Fruit fly (Drosophila melanogaster) whole organism, embryonic: ENCODE measurements around the gene CG2124.

Experiments used
- BEAF-32 ChIP-seq: fragments of 200-800 bp; sonication (Bioruptor generic); optimal IDR thresholded peaks from 3 replicates; lab custom pipeline; 2017; ENCODE audit warnings: missing biosample characterization, missing genetic modification characterization, mild to moderate bottlenecking, moderate library complexity, missing genetic modification reagents
- BtbVII ChIP-seq: fragments of 200-800 bp; sonication (Bioruptor generic); optimal IDR thresholded peaks from 3 replicates; lab custom pipeline; 2017; ENCODE audit warnings: missing biosample characterization, mild to moderate bottlenecking, missing genetic modification characterization
- CG10147 ChIP-seq: fragments of 200-800 bp; sonication (Bioruptor generic); optimal IDR thresholded peaks from 2 replicates; lab custom pipeline; 2019; ENCODE audit warnings: missing biosample characterization, mild to moderate bottlenecking, missing genetic modification characterization, moderate library complexity
- CG10366 ChIP-seq: fragments of 200-800 bp; sonication (Bioruptor generic); IDR thresholded peaks from 2 replicates; pipeline ENCODE4 v1.3.6; 2022; ENCODE audit warnings: missing biosample characterization, missing genetic modification characterization
- CG10431 ChIP-seq: fragments of 200-800 bp; sonication (Bioruptor generic); optimal IDR thresholded peaks from 3 replicates; lab custom pipeline; 2018; ENCODE audit warnings: missing biosample characterization, mild to moderate bottlenecking, missing genetic modification characterization
- CG10979 ChIP-seq: fragments of 200-800 bp; sonication (Bioruptor generic); optimal IDR thresholded peaks from 2 replicates; lab custom pipeline; 2018; ENCODE audit warnings: missing biosample characterization, mild to moderate bottlenecking, missing genetic modification characterization, moderate library complexity
- CG12769 ChIP-seq: fragments of 200-800 bp; sonication (Bioruptor generic); optimal IDR thresholded peaks from 2 replicates; lab custom pipeline; 2019; ENCODE audit warnings: missing biosample characterization, mild to moderate bottlenecking, missing genetic modification characterization, moderate library complexity
- CG13287 ChIP-seq: fragments of 200-800 bp; sonication (Bioruptor generic); IDR thresholded peaks from 2 replicates; pipeline ENCODE4 v1.3.6; 2022; ENCODE audit warnings: missing biosample characterization, missing genetic modification characterization; ENCODE audit not compliant: partially characterized antibody
- CG13296 ChIP-seq: fragments of 200-800 bp; sonication (Bioruptor generic); optimal IDR thresholded peaks from 3 replicates; lab custom pipeline; 2018; ENCODE audit warnings: missing biosample characterization, mild to moderate bottlenecking, missing genetic modification characterization
- CG13624 ChIP-seq: fragments of 200-800 bp; sonication (Bioruptor generic); optimal IDR thresholded peaks from 2 replicates; lab custom pipeline; 2016; ENCODE audit warnings: missing biosample characterization, missing genetic modification characterization
- CG13894 ChIP-seq: fragments of 200-800 bp; sonication (Bioruptor generic); optimal IDR thresholded peaks from 3 replicates; lab custom pipeline; 2018; ENCODE audit warnings: missing biosample characterization, mild to moderate bottlenecking, missing genetic modification characterization, moderate library complexity
- CG14441 ChIP-seq: fragments of 200-800 bp; sonication (Bioruptor generic); IDR thresholded peaks from 2 replicates; pipeline ENCODE4 v1.3.6; 2022; ENCODE audit warnings: missing biosample characterization, missing genetic modification characterization
- CG18262 ChIP-seq: fragments of 200-800 bp; optimal IDR thresholded peaks from 3 replicates; lab custom pipeline; 2019; ENCODE audit warnings: missing biosample characterization, mild to moderate bottlenecking, missing genetic modification characterization, moderate library complexity
- CG30403 ChIP-seq: fragments of 200-800 bp; sonication (Bioruptor generic); optimal IDR thresholded peaks from 3 replicates; lab custom pipeline; 2016; ENCODE audit warnings: missing biosample characterization, missing genetic modification characterization
- CG3407 ChIP-seq: fragments of 200-800 bp; sonication (Bioruptor generic); optimal IDR thresholded peaks from 2 replicates; lab custom pipeline; 2018; ENCODE audit warnings: missing biosample characterization, mild to moderate bottlenecking, missing genetic modification characterization
- CG3995 ChIP-seq: fragments of 200-800 bp; sonication (Bioruptor generic); optimal IDR thresholded peaks from 3 replicates; lab custom pipeline; 2016; ENCODE audit warnings: missing biosample characterization, missing genetic modification characterization
- CG6654 ChIP-seq: fragments of 200-800 bp; sonication (Bioruptor generic); optimal IDR thresholded peaks from 2 replicates; lab custom pipeline; 2017; ENCODE audit warnings: missing biosample characterization, mild to moderate bottlenecking, missing genetic modification characterization
- CG6689 ChIP-seq: fragments of 200-800 bp; sonication (Bioruptor generic); IDR thresholded peaks from 2 replicates; pipeline ENCODE4 v1.3.6; 2022; ENCODE audit warnings: missing biosample characterization, missing genetic modification characterization
- CG7963 ChIP-seq: fragments of 200-800 bp; sonication (Bioruptor generic); IDR thresholded peaks from 3 replicates; pipeline ENCODE4 v1.3.6; 2022; ENCODE audit warnings: missing biosample characterization, missing genetic modification characterization; ENCODE audit not compliant: partially characterized antibody
- CG8388 ChIP-seq: fragments of 200-800 bp; sonication (Bioruptor generic); optimal IDR thresholded peaks from 2 replicates; lab custom pipeline; 2019; ENCODE audit warnings: missing biosample characterization, mild to moderate bottlenecking, missing genetic modification characterization, moderate library complexity
- Hey ChIP-seq: fragments of 200-800 bp; sonication (Bioruptor generic); optimal IDR thresholded peaks from 3 replicates; lab custom pipeline; 2018; ENCODE audit warnings: missing biosample characterization, mild to moderate bottlenecking, missing genetic modification characterization
- Hr3 ChIP-seq: fragments of 200-800 bp; sonication (Bioruptor generic); optimal IDR thresholded peaks from 3 replicates; lab custom pipeline; 2016; ENCODE audit warnings: missing biosample characterization, missing genetic modification characterization
- Hr51 ChIP-seq, 2 experiments: fragments of 200-800 bp; sonication (Bioruptor generic); optimal IDR thresholded peaks; 2 replicates in 1 of 2; 3 replicates in 1 of 2; lab custom pipeline; 2016 to 2018; ENCODE audit warnings: missing biosample characterization in 2 of 2, missing genetic modification characterization in 2 of 2, mild to moderate bottlenecking in 1 of 2, moderate library complexity in 1 of 2
- Hsf ChIP-seq: fragments of 200-800 bp; sonication (Bioruptor generic); optimal IDR thresholded peaks from 3 replicates; lab custom pipeline; 2016; ENCODE audit warnings: missing biosample characterization, missing genetic modification characterization
- Meics ChIP-seq: fragments of 200-800 bp; sonication (Bioruptor generic); optimal IDR thresholded peaks from 2 replicates; lab custom pipeline; 2017; ENCODE audit warnings: missing biosample characterization, mild to moderate bottlenecking, missing genetic modification characterization
- NC2α ChIP-seq: fragments of 200-800 bp; sonication (Bioruptor generic); optimal IDR thresholded peaks from 2 replicates; lab custom pipeline; 2016; ENCODE audit warnings: missing biosample characterization, missing genetic modification characterization
- Poxn ChIP-seq: fragments of 200-800 bp; sonication (Bioruptor generic); IDR thresholded peaks from 2 replicates; pipeline ENCODE4 v1.3.6; 2022; ENCODE audit warnings: missing biosample characterization, missing genetic modification characterization
- Sin3A ChIP-seq: fragments of >200 bp; optimal IDR thresholded peaks from 2 replicates; lab custom pipeline; 2018
- Sry-β ChIP-seq: fragments of 200-800 bp; sonication (Bioruptor generic); optimal IDR thresholded peaks from 2 replicates; lab custom pipeline; 2018; ENCODE audit warnings: missing biosample characterization, mild to moderate bottlenecking, missing genetic modification characterization, moderate library complexity
- Sry-δ ChIP-seq: fragments of 200-800 bp; sonication (Bioruptor generic); optimal IDR thresholded peaks from 2 replicates; lab custom pipeline; 2016; ENCODE audit warnings: missing biosample characterization, missing genetic modification characterization
- btn ChIP-seq: fragments of 200-800 bp; sonication (Bioruptor generic); optimal IDR thresholded peaks from 2 replicates; lab custom pipeline; 2016; ENCODE audit warnings: missing biosample characterization, missing genetic modification characterization
- cad ChIP-seq: fragments of >200 bp; optimal IDR thresholded peaks from 2 replicates; lab custom pipeline; 2017; ENCODE audit warnings: missing biosample characterization, missing genetic modification characterization
- chinmo ChIP-seq: fragments of 200-800 bp; sonication (Bioruptor generic); IDR thresholded peaks from 4 replicates; pipeline ENCODE4 v1.3.6; 2022; ENCODE audit warnings: missing biosample characterization, missing genetic modification characterization; ENCODE audit not compliant: partially characterized antibody
- dmrt11E ChIP-seq: fragments of 200-800 bp; sonication (Bioruptor generic); optimal IDR thresholded peaks from 3 replicates; lab custom pipeline; 2018; ENCODE audit warnings: missing biosample characterization, mild to moderate bottlenecking, missing genetic modification characterization, moderate library complexity
- dmrt99B ChIP-seq: fragments of 200-800 bp; sonication (Bioruptor generic); optimal IDR thresholded peaks from 2 replicates; lab custom pipeline; 2018; ENCODE audit warnings: missing biosample characterization, mild to moderate bottlenecking, missing genetic modification characterization, moderate library complexity
- eyg ChIP-seq: fragments of 200-800 bp; sonication (Bioruptor generic); optimal IDR thresholded peaks from 3 replicates; lab custom pipeline; 2016; ENCODE audit warnings: missing biosample characterization, missing genetic modification characterization
- h ChIP-seq: fragments of >200 bp; optimal IDR thresholded peaks from 2 replicates; lab custom pipeline; 2017
- jumu ChIP-seq: fragments of 200-800 bp; sonication (Bioruptor generic); optimal IDR thresholded peaks from 3 replicates; lab custom pipeline; 2016; ENCODE audit warnings: missing biosample characterization, missing genetic modification characterization
- nmo ChIP-seq: fragments of 200-800 bp; sonication (Bioruptor generic); optimal IDR thresholded peaks from 2 replicates; lab custom pipeline; 2018; ENCODE audit warnings: missing biosample characterization, mild to moderate bottlenecking, missing genetic modification characterization, moderate library complexity
- p53 ChIP-seq: fragments of 200-800 bp; sonication (Bioruptor generic); optimal IDR thresholded peaks from 2 replicates; lab custom pipeline; 2016; ENCODE audit warnings: missing biosample characterization, missing genetic modification characterization
- pb ChIP-seq: fragments of 200-800 bp; sonication (Bioruptor generic); optimal IDR thresholded peaks from 3 replicates; lab custom pipeline; 2016; ENCODE audit warnings: missing biosample characterization, missing genetic modification characterization
- phol ChIP-seq: fragments of 200-800 bp; sonication (Bioruptor generic); optimal IDR thresholded peaks from 3 replicates; lab custom pipeline; 2018; ENCODE audit warnings: missing biosample characterization, mild to moderate bottlenecking, missing genetic modification characterization, moderate library complexity
- ranshi ChIP-seq: fragments of 200-800 bp; sonication (Bioruptor generic); IDR thresholded peaks from 2 replicates; pipeline ENCODE4 v1.3.6; 2022; ENCODE audit warnings: missing biosample characterization, missing genetic modification characterization
- salm ChIP-seq: fragments of 200-800 bp; sonication (Bioruptor generic); optimal IDR thresholded peaks from 2 replicates; lab custom pipeline; 2018; ENCODE audit warnings: missing biosample characterization, mild to moderate bottlenecking, missing genetic modification characterization
- ssp ChIP-seq: fragments of 200-800 bp; sonication (Bioruptor generic); IDR thresholded peaks from 2 replicates; pipeline ENCODE4 v1.3.6; 2022; ENCODE audit warnings: missing biosample characterization, missing genetic modification characterization
- tll ChIP-seq, 2 experiments: fragments of 200-800 bp in 1 of 2; fragments of >200 bp in 1 of 2; sonication (Bioruptor generic) in 1 of 2; optimal IDR thresholded peaks; 2 replicates each; lab custom pipeline; 2017 to 2019; ENCODE audit warnings: missing biosample characterization in 2 of 2, missing genetic modification characterization in 2 of 2, mild to moderate bottlenecking in 1 of 2, moderate library complexity in 1 of 2
- toy ChIP-seq: fragments of 200-800 bp; sonication (Bioruptor generic); IDR thresholded peaks from 2 replicates; pipeline ENCODE4 v1.3.6; 2022; ENCODE audit warnings: missing biosample characterization, missing genetic modification characterization
- trem ChIP-seq: fragments of 200-800 bp; optimal IDR thresholded peaks from 3 replicates; lab custom pipeline; 2019; ENCODE audit warnings: missing biosample characterization, mild to moderate bottlenecking, missing genetic modification characterization, moderate library complexity
- tup ChIP-seq: fragments of 200-800 bp; sonication (Bioruptor generic); optimal IDR thresholded peaks from 2 replicates; lab custom pipeline; 2016; ENCODE audit warnings: missing biosample characterization, mild to moderate bottlenecking, missing genetic modification characterization, moderate library complexity
- zen2 ChIP-seq: fragments of 200-800 bp; sonication (Bioruptor generic); IDR thresholded peaks from 3 replicates; pipeline ENCODE4 v1.3.6; 2022; ENCODE audit warnings: missing biosample characterization, missing genetic modification characterization; ENCODE audit not compliant: partially characterized antibody
- zfh1 ChIP-seq: fragments of 200-800 bp; sonication (Bioruptor generic); IDR thresholded peaks from 3 replicates; pipeline ENCODE4 v1.3.6; 2022; ENCODE audit warnings: missing biosample characterization, missing genetic modification characterization

Gene CG2124

dm6 chrX:10573554-10573953 is 22.4 kb upstream of the CG2124 start (continued):
- TF ChIP-seq CG18262 (tag; lab: Kevin White, UChicago) (peak; percentile 51), CG3407 (GFP tag; lab: Kevin White, UChicago) (no peak), CG13296 (GFP tag; lab: Kevin White, UChicago) (peak; percentile 50), CG13287 (GFP tag; lab: Robert Waterston, UW) (no peak), salm (tag; lab: Kevin White, UChicago) (peak; percentile 9), CG10431 (GFP tag; lab: Kevin White, UChicago) (no peak), jumu (GFP tag; lab: Kevin White, UChicago) (no peak), Hr51 (GFP tag; optimal IDR thresholded peaks at IDR 0.05; lab: Kevin White, UChicago) (peak in 1 of 2 experiments; percentile 75), Sin3A (no peak), Hr3 (GFP tag; lab: Kevin White, UChicago) (peak; percentile 24), Hsf (GFP tag; lab: Kevin White, UChicago) (no peak), dmrt99B (peak; percentile 73), btn (GFP tag; lab: Kevin White, UChicago) (no peak), Meics (GFP tag; lab: Kevin White, UChicago) (peak; percentile 58), tll (GFP tag; optimal IDR thresholded peaks at IDR 0.05; lab: Kevin White, UChicago) (no peak), BEAF-32 (GFP tag; lab: Kevin White, UChicago) (no peak), dmrt11E (tag; lab: Kevin White, UChicago) (no peak), CG10979 (tag; lab: Kevin White, UChicago) (peak; percentile 48), NC2α (GFP tag; lab: Kevin White, UChicago) (no peak), CG7963 (GFP tag; lab: Robert Waterston, UW) (no peak), pb (no peak), Sry-δ (GFP tag; lab: Kevin White, UChicago) (no peak), trem (tag; lab: Kevin White, UChicago) (no peak), zen2 (GFP tag; lab: Robert Waterston, UW) (no peak), Hey (no peak), zfh1 (GFP tag; lab: Robert Waterston, UW) (peak; percentile 62; the same call in 2 of the 3 replicates), BtbVII (GFP tag; lab: Kevin White, UChicago) (peak; percentile 27), eyg (GFP tag; lab: Kevin White, UChicago) (no peak), p53 (GFP tag; lab: Kevin White, UChicago) (no peak), CG10147 (peak; percentile 17), Sry-β (GFP tag; lab: Kevin White, UChicago) (no peak), CG3995 (GFP tag; lab: Kevin White, UChicago) (no peak), CG6654 (GFP tag; lab: Kevin White, UChicago) (no peak), Poxn (GFP tag; lab: Robert Waterston, UW) (no peak), toy (GFP tag; lab: Robert Waterston, UW) (no peak), cad (GFP tag; lab: Kevin White, UChicago) (no peak), phol (tag; lab: Kevin White, UChicago) (peak; percentile 44), CG13624 (no peak), CG12769 (no peak), CG13894 (tag; lab: Kevin White, UChicago) (no peak), ssp (GFP tag; lab: Robert Waterston, UW) (0 out of 2 replicates have a peak, but pooled peaks have one; percentile 22), CG30403 (GFP tag; lab: Kevin White, UChicago) (peak; percentile 47), tup (GFP tag; lab: Kevin White, UChicago) (no peak), ranshi (GFP tag; lab: Robert Waterston, UW) (peak; percentile 43; the same call in 1 of the 2 replicates), CG14441 (peak; percentile 67), chinmo (GFP tag; lab: Robert Waterston, UW) (no peak), CG10366 (peak; percentile 61), h (lab: Kevin White, UChicago) (no peak), CG8388 (peak; percentile 40), CG6689 (GFP tag; lab: Robert Waterston, UW) (peak; percentile 53; the same call in 1 of the 2 replicates), nmo (GFP tag; lab: Kevin White, UChicago) (peak; percentile 50)
